Worm (Caenorhabditis elegans) whole organism, early embryonic: ENCODE results near the gene Y37D8A.6.

Experiments used
- B0310.2 ChIP-seq: sonication (generic microtip); optimal IDR thresholded peaks from 2 replicates; lab custom pipeline; 2016; ENCODE audit warnings: mild to moderate bottlenecking, missing genetic modification characterization, missing compliant biosample characterization
- ama-1 ChIP-seq: fragments of 150-350 bp; optimal IDR thresholded peaks from 2 replicates; lab custom pipeline; 2014
- flt-1 ChIP-seq: fragments of 200-800 bp; sonication (Bioruptor generic); IDR thresholded peaks from 2 replicates; pipeline ENCODE4 v1.3.6; 2022; ENCODE audit warnings: missing genetic modification characterization, missing compliant biosample characterization
- hnd-1 ChIP-seq: sonication (generic microtip); optimal IDR thresholded peaks from 2 replicates; lab custom pipeline; 2016; ENCODE audit warnings: missing genetic modification characterization, missing compliant biosample characterization
- pes-1 ChIP-seq: fragments of 200-800 bp; sonication (Bioruptor generic); IDR thresholded peaks from 2 replicates; pipeline ENCODE4 v1.3.6; 2022; ENCODE audit warnings: missing genetic modification reagents, missing genetic modification characterization, missing compliant biosample characterization
- sea-1 ChIP-seq: fragments of 200-800 bp; sonication (Bioruptor generic); conservative IDR thresholded peaks from 2 replicates; pipeline ENCODE4 v1.3.6; 2022; ENCODE audit warnings: missing genetic modification characterization, missing compliant biosample characterization
- tbx-11 ChIP-seq: fragments of 200-800 bp; sonication (Bioruptor generic); IDR thresholded peaks from 2 replicates; pipeline ENCODE4 v1.3.6; 2022; ENCODE audit warnings: missing genetic modification characterization, missing compliant biosample characterization
- tbx-37 ChIP-seq: fragments of 200-800 bp; sonication (Bioruptor generic); conservative IDR thresholded peaks from 2 replicates; pipeline ENCODE4 v1.3.6; 2022; ENCODE audit warnings: missing genetic modification reagents, missing genetic modification characterization, missing compliant biosample characterization

DNA sequence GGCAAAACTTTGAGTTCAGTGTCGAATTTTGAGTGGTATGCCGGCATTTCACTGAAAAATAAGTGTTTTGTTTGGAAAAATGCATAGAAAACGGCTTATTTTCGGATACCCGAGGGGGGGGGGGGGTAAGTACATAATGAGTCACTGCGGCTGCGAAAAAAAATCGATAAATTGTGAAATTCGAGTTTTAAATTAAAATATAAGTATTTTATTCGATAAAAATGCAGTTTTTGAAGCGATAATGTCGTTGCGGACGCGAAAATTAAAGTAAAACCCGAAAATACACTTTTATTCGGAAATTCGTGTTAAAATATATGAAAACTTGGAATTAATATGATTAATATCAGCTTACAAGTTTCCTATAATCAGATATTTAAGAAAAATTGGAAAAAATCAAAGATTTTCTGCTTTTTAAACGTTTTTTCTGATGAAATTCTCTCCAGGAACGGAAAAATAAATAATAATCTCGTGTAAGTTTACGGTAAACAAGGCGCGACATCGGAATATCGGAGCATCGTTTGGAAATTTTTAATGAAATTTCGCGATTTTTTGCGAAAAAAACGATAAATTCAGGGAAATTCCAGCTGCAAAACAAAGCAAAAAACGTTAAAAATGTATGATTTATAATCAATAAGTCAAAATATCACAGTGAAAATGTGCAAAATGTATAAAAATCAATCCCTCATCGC lies 51.9 kb downstream of the Y37D8A.6 start, which contains the start of gene arx-5:
- TF ChIP-seq ama-1, result no peak
- no peak for TF ChIP-seq pes-1 (GFP tag; lab: Robert Waterston, UW)
- TF ChIP-seq sea-1 (GFP tag; lab: Robert Waterston, UW), result no peak
- TF ChIP-seq flt-1 (GFP tag; lab: Robert Waterston, UW), result no peak
- no peak for TF ChIP-seq tbx-37 (GFP tag; lab: Robert Waterston, UW)
- TF ChIP-seq B0310.2, result no peak
- TF ChIP-seq tbx-11 (GFP tag; lab: Robert Waterston, UW), result no peak
- no peak for TF ChIP-seq hnd-1
